Fruit fly (Drosophila melanogaster) whole organism, adult: ENCODE results near the gene CG12171.

Source experiments
- CG11617 ChIP-seq: fragments of 200-800 bp; sonication (Bioruptor generic); optimal IDR thresholded peaks from 2 replicates; lab custom pipeline; 2017; ENCODE audit warnings: mild to moderate bottlenecking, missing biosample characterization, missing genetic modification reagents, missing genetic modification characterization
- CG12768 ChIP-seq: fragments of 200-800 bp; sonication (Bioruptor generic); optimal IDR thresholded peaks from 2 replicates; lab custom pipeline; 2017; ENCODE audit warnings: missing biosample characterization, missing genetic modification characterization, mild to moderate bottlenecking, moderate library complexity, missing genetic modification reagents
- CG14711 ChIP-seq: fragments of 200-800 bp; sonication (Bioruptor generic); optimal IDR thresholded peaks from 2 replicates; lab custom pipeline; 2018; ENCODE audit warnings: missing biosample characterization, mild to moderate bottlenecking, missing genetic modification characterization, moderate library complexity
- CG1620 ChIP-seq: fragments of 200-800 bp; sonication (Bioruptor generic); optimal IDR thresholded peaks from 2 replicates; lab custom pipeline; 2016; ENCODE audit warnings: missing biosample characterization, missing genetic modification characterization
- CG33017 ChIP-seq: fragments of 200-800 bp; sonication (Bioruptor generic); optimal IDR thresholded peaks from 2 replicates; lab custom pipeline; 2018; ENCODE audit warnings: missing biosample characterization, mild to moderate bottlenecking, missing genetic modification characterization, moderate library complexity
- CG5204 ChIP-seq: fragments of 200-800 bp; sonication (Bioruptor generic); optimal IDR thresholded peaks from 2 replicates; lab custom pipeline; 2016; ENCODE audit warnings: missing biosample characterization, missing genetic modification characterization
- CG7045 ChIP-seq: fragments of 200-800 bp; sonication (Bioruptor generic); optimal IDR thresholded peaks from 2 replicates; lab custom pipeline; 2017; ENCODE audit warnings: missing biosample characterization, mild to moderate bottlenecking, missing genetic modification characterization
- CG7101 ChIP-seq: fragments of 200-800 bp; sonication (Bioruptor generic); optimal IDR thresholded peaks from 2 replicates; lab custom pipeline; 2018; ENCODE audit warnings: missing biosample characterization, mild to moderate bottlenecking, missing genetic modification characterization, moderate library complexity
- Clk ChIP-seq: fragments of 200-800 bp; sonication (Bioruptor generic); optimal IDR thresholded peaks from 2 replicates; lab custom pipeline; 2017; ENCODE audit warnings: missing biosample characterization, missing genetic modification characterization
- Crg-1 ChIP-seq: fragments of 200-800 bp; sonication (Bioruptor generic); optimal IDR thresholded peaks from 2 replicates; lab custom pipeline; 2016; ENCODE audit warnings: missing biosample characterization, missing genetic modification characterization
- Hr96 ChIP-seq: fragments of 200-800 bp; sonication (Bioruptor generic); optimal IDR thresholded peaks from 2 replicates; lab custom pipeline; 2016; ENCODE audit warnings: missing biosample characterization, missing genetic modification characterization
- Mnt ChIP-seq: fragments of 200-800 bp; sonication (Bioruptor generic); optimal IDR thresholded peaks from 2 replicates; lab custom pipeline; 2016; ENCODE audit warnings: missing biosample characterization, mild to moderate bottlenecking, missing genetic modification characterization
- bab1 ChIP-seq: fragments of 200-800 bp; sonication (Bioruptor generic); optimal IDR thresholded peaks from 3 replicates; lab custom pipeline; 2019; ENCODE audit warnings: missing biosample characterization, mild to moderate bottlenecking, missing genetic modification characterization, moderate library complexity
- cic ChIP-seq: fragments of 200-800 bp; sonication (Bioruptor generic); optimal IDR thresholded peaks from 2 replicates; lab custom pipeline; 2017; ENCODE audit warnings: missing biosample characterization, mild to moderate bottlenecking, missing genetic modification characterization, moderate library complexity
- cnc ChIP-seq, 2 experiments: fragments of >200 bp; optimal IDR thresholded peaks; 2 replicates each; lab custom pipeline; 2017
- kay ChIP-seq: fragments of 200-800 bp; sonication (Bioruptor generic); peaks from one replicate; lab custom pipeline; 2016; ENCODE audit warnings: missing biosample characterization, missing genetic modification characterization, borderline replicate concordance
- ovo ChIP-seq: fragments of 200-800 bp; sonication (Bioruptor generic); optimal IDR thresholded peaks from 2 replicates; lab custom pipeline; 2016; ENCODE audit warnings: missing biosample characterization, missing genetic modification characterization
- pad ChIP-seq: fragments of 200-800 bp; sonication (Bioruptor generic); optimal IDR thresholded peaks from 3 replicates; lab custom pipeline; 2017; ENCODE audit warnings: missing biosample characterization, missing genetic modification characterization, mild to moderate bottlenecking, moderate library complexity, missing genetic modification reagents
- tj ChIP-seq: fragments of 200-800 bp; sonication (Bioruptor generic); optimal IDR thresholded peaks from 3 replicates; lab custom pipeline; 2017; ENCODE audit warnings: missing biosample characterization, mild to moderate bottlenecking, missing genetic modification characterization, moderate library complexity
- toe ChIP-seq: fragments of 200-800 bp; sonication (Bioruptor generic); optimal IDR thresholded peaks from 2 replicates; lab custom pipeline; 2016; ENCODE audit warnings: missing biosample characterization, missing genetic modification characterization

CG12171 gene

dm6 chr3R:5671795-5672657 is 38.6 kb downstream of the CG12171 start:
- TF ChIP-seq CG7045 (no peak), Clk (no peak), CG11617 (GFP tag; lab: Kevin White, UChicago) (no peak), CG33017 (tag; lab: Kevin White, UChicago) (no peak), bab1 (GFP tag; lab: Kevin White, UChicago) (no peak), ovo (GFP tag; lab: Kevin White, UChicago) (no peak), cnc (optimal IDR thresholded peaks at IDR 0.05; lab: Kevin White, UChicago) (no peak), cic (GFP tag; lab: Kevin White, UChicago) (no peak), pad (GFP tag; lab: Kevin White, UChicago) (no peak), CG1620 (no peak), Mnt (GFP tag; lab: Kevin White, UChicago) (no peak), CG7101 (tag; lab: Kevin White, UChicago) (no peak), CG12768 (GFP tag; lab: Kevin White, UChicago) (no peak), toe (GFP tag; lab: Kevin White, UChicago) (no peak), Crg-1 (GFP tag; lab: Kevin White, UChicago) (no peak), tj (GFP tag; lab: Kevin White, UChicago) (no peak), CG14711 (tag; lab: Kevin White, UChicago) (no peak), CG5204 (GFP tag; lab: Kevin White, UChicago) (no peak)

dm6 chr3R:5672658-5673217 is 39.3 kb downstream of the CG12171 start:
- TF ChIP-seq Mnt (GFP tag; lab: Kevin White, UChicago), result peak; percentile 98
- TF ChIP-seq ovo (GFP tag; lab: Kevin White, UChicago), result peak; percentile 72
- TF ChIP-seq kay (GFP tag; lab: Kevin White, UChicago), result peak; percentile 99
- peak; percentile 33 for TF ChIP-seq Hr96 (GFP tag; lab: Kevin White, UChicago)
- peak; percentile 47 for TF ChIP-seq tj (GFP tag; lab: Kevin White, UChicago)
- peak; percentile 67 for TF ChIP-seq bab1 (GFP tag; lab: Kevin White, UChicago)
- no peak for TF ChIP-seq CG5204 (GFP tag; lab: Kevin White, UChicago)
- peak; percentile 96 for TF ChIP-seq cic (GFP tag; lab: Kevin White, UChicago)
- peak; percentile 56 for TF ChIP-seq CG33017 (tag; lab: Kevin White, UChicago)
- peak; percentile 67 for TF ChIP-seq CG7101 (tag; lab: Kevin White, UChicago)
- TF ChIP-seq cnc (optimal IDR thresholded peaks at IDR 0.05; lab: Kevin White, UChicago), result no peak
- TF ChIP-seq toe (GFP tag; lab: Kevin White, UChicago), result no peak
- peak; percentile 69 for TF ChIP-seq Crg-1 (GFP tag; lab: Kevin White, UChicago)
- peak; percentile 69 for TF ChIP-seq CG11617 (GFP tag; lab: Kevin White, UChicago)
- TF ChIP-seq pad (GFP tag; lab: Kevin White, UChicago), result peak; percentile 50
- peak; percentile 66 for TF ChIP-seq CG7045
- TF ChIP-seq Clk, result peak; percentile 24
- no peak for TF ChIP-seq CG1620
- peak; percentile 49 for TF ChIP-seq CG14711 (tag; lab: Kevin White, UChicago)
- peak; percentile 49 for TF ChIP-seq CG12768 (GFP tag; lab: Kevin White, UChicago)

DNA sequence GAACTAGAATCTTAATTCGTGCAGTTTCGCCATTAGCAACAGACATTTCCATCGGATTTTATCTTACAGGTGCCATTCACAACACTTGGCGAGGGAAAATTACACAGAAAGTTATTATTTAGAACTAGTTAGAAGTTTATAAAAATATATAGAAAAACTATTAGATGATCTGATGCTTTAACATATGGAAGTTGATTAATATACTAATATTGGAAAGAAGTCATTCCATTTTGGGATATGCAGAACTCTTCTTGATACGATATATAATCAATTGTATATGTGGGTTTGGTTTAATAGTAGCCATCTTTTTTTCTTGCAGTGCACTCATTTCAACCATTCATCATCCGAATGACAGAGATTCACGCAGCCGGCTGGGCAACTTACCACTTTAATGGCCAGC is 48.8 kb downstream of the CG12171 start:
- TF ChIP-seq Clk, result no peak
- TF ChIP-seq pad (GFP tag; lab: Kevin White, UChicago), result no peak
- TF ChIP-seq cnc (optimal IDR thresholded peaks at IDR 0.05; lab: Kevin White, UChicago), result no peak
- no peak for TF ChIP-seq bab1 (GFP tag; lab: Kevin White, UChicago)
- TF ChIP-seq Mnt (GFP tag; lab: Kevin White, UChicago), result no peak
- TF ChIP-seq cic (GFP tag; lab: Kevin White, UChicago), result no peak
- TF ChIP-seq CG7101 (tag; lab: Kevin White, UChicago), result no peak
- TF ChIP-seq CG7045, result no peak
- no peak for TF ChIP-seq CG5204 (GFP tag; lab: Kevin White, UChicago)
- no peak for TF ChIP-seq CG11617 (GFP tag; lab: Kevin White, UChicago)
- TF ChIP-seq Hr96 (GFP tag; lab: Kevin White, UChicago), result no peak
- no peak for TF ChIP-seq CG33017 (tag; lab: Kevin White, UChicago)
- TF ChIP-seq toe (GFP tag; lab: Kevin White, UChicago), result no peak
- no peak for TF ChIP-seq ovo (GFP tag; lab: Kevin White, UChicago)
- TF ChIP-seq kay (GFP tag; lab: Kevin White, UChicago), result no peak
- no peak for TF ChIP-seq CG12768 (GFP tag; lab: Kevin White, UChicago)
- TF ChIP-seq Crg-1 (GFP tag; lab: Kevin White, UChicago), result no peak

dm6 chr3R:5682921-5683748 is 49.7 kb downstream of the CG12171 start:
- TF ChIP-seq Crg-1 (GFP tag; lab: Kevin White, UChicago), result no peak
- peak; percentile 23 for TF ChIP-seq bab1 (GFP tag; lab: Kevin White, UChicago)
